Worm (Caenorhabditis elegans): Measurements from ENCODE around the gene cnc-7.

Gene cnc-7

ce11 chrV:20424229-20425182 is 30.6 kb downstream of the cnc-7 start (continued):
- TF ChIP-seq ceh-16 (tag; optimal IDR thresholded peaks at IDR 0.05): no peak
- no peak for TF ChIP-seq ceh-9 (tag; optimal IDR thresholded peaks at IDR 0.05)
- TF ChIP-seq nhr-23 (tag; optimal IDR thresholded peaks at IDR 0.05): peak; percentile 56
- TF ChIP-seq elt-1 (tag; optimal IDR thresholded peaks at IDR 0.05): no peak
- TF ChIP-seq lin-15B (tag; optimal IDR thresholded peaks at IDR 0.05): peak; percentile 44
- TF ChIP-seq egl-27 (tag; optimal IDR thresholded peaks at IDR 0.05): peak; percentile 46
- TF ChIP-seq jun-1 (tag; optimal IDR thresholded peaks at IDR 0.05): peak; percentile 67
- TF ChIP-seq aly-2 (tag; optimal IDR thresholded peaks at IDR 0.05): no peak
- TF ChIP-seq nhr-28 (tag; optimal IDR thresholded peaks at IDR 0.05): no peak
- peak; percentile 20 for TF ChIP-seq hmg-11 (tag; optimal IDR thresholded peaks at IDR 0.05)
- no peak for TF ChIP-seq tbx-2 (tag; optimal IDR thresholded peaks at IDR 0.05)
- TF ChIP-seq lsy-12 (tag; optimal IDR thresholded peaks at IDR 0.05): no peak

- TF ChIP-seq nfya-1 (tag; optimal IDR thresholded peaks at IDR 0.05; ENCODE audit: insufficient read depth): no peak
- no peak for TF ChIP-seq hmg-11 (tag; optimal IDR thresholded peaks at IDR 0.05)
- no peak for TF ChIP-seq egl-27 (tag; optimal IDR thresholded peaks at IDR 0.05)
- no peak for TF ChIP-seq ztf-4 (tag; optimal IDR thresholded peaks at IDR 0.05)
- TF ChIP-seq lin-39 (tag; optimal IDR thresholded peaks at IDR 0.05): no peak
- TF ChIP-seq tbx-2 (tag; optimal IDR thresholded peaks at IDR 0.05): no peak
- no peak for TF ChIP-seq fkh-2 (tag; optimal IDR thresholded peaks at IDR 0.05)
- no peak for TF ChIP-seq lin-15B (tag; optimal IDR thresholded peaks at IDR 0.05)
Measured at ce11 chrV:20425183-20425400, 31.2 kb downstream of the cnc-7 start, which contains the start of the genes fce-2 and F48F5.8. Gene fce-2, plus strand, starts transcription at chrV:20425301. Gene F48F5.8, plus strand, starts transcription at chrV:20425342.

All from whole organism, L3 larva.